Worm (Caenorhabditis elegans): ENCODE data around the gene nhr-208.

ce11 chrV:12068437-12068836, 25.7 kb upstream of the nhr-208 start, which contains the start of gene kmo-2:
- TF ChIP-seq T22C8.4 (GFP tag; IDR thresholded peaks at IDR 0.05) (no peak), flt-1 (GFP tag; IDR thresholded peaks at IDR 0.05) (no peak), ztf-29 (GFP tag; IDR thresholded peaks at IDR 0.05) (no peak), tab-1 (GFP tag; IDR thresholded peaks at IDR 0.05) (no peak), klf-2 (GFP tag; conservative IDR thresholded peaks at IDR 0.05) (no peak), ref-1 (GFP tag; conservative IDR thresholded peaks at IDR 0.05) (no peak), med-1 (GFP tag; optimal IDR thresholded peaks at IDR 0.05; ENCODE audit: insufficient read depth) (no peak), cog-1 (tag; optimal IDR thresholded peaks at IDR 0.05) (no peak)

Data from whole organism, midembryonic.